1 fruit fly cellular context compared by ENCODE assay signal in the genomic region with DNA sequence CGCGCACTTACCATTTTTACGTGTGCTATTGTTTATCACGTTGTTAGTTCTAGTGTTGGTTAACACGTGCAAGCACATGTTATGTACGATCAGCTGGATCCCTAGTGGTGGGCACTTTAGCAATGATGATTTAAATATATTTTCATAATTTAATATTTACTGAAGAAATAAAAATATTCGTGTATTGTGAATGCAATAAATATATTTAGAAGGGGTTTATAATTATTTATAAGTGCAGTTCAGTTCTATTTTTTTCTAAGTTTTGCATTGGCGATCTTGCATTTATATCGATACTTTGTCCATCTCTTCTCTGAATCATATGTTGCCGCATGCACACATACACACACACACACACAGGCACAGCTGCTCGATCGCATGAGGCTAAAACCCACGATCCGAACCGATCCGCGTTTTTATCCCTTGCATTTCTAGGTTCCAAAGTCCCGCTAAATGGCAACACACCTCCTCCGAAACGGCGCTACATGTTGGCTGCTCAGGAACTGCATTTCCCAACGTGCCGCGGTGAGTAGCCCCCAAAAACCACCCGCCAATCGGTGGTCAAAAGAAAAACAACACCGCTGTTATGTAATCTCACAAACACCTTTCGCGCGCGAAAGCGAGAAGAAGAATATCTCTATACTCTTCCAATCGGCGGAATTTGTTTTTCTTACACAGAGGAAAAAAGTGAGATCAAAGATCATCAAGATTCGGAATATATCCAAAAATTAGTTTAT.
A peak's percentile ranks its signal among the peaks of the same experiment; 100 is the strongest.
TF ChIP-seq lines count a peak whose summit lies in the region.

TSS of gene CG15027 (minus strand) at position 51 of the 734 bp plus-strand sequence.
TSS of gene Dbct (plus strand) at position 349 of the 734 bp plus-strand sequence.

TF ChIP-seq in whole organism, embryonic, 481 proteins besides CTCF, POLR2A, EP300 and RAD21 (continued from another document and continues in another):
- TF ChIP-seq Awh (GFP tag; IDR thresholded peaks at IDR 0.05; lab: Robert Waterston, UW) (0 out of 2 replicates have a peak, but pooled peaks have one; percentile 35), Hr78 (GFP tag; optimal IDR thresholded peaks at IDR 0.05; lab: Kevin White, UChicago) (no peak), HmgZ (tag; optimal IDR thresholded peaks at IDR 0.05; lab: Kevin White, UChicago) (peak; percentile 84), zf30C (GFP tag; optimal IDR thresholded peaks at IDR 0.05; lab: Kevin White, UChicago) (peak; percentile 89), crol (GFP tag; IDR thresholded peaks at IDR 0.05; lab: Robert Waterston, UW) (no peak), Six4 (GFP tag; optimal IDR thresholded peaks at IDR 0.05; lab: Kevin White, UChicago) (peak; percentile 53), MESR4 (GFP tag; optimal IDR thresholded peaks at IDR 0.05; lab: Kevin White, UChicago) (peak; percentile 74), CG16813 (GFP tag; IDR thresholded peaks at IDR 0.05; lab: Robert Waterston, UW; ENCODE audit: partially characterized antibody) (peak; percentile 78), run (tag; optimal IDR thresholded peaks at IDR 0.05; lab: Kevin White, UChicago) (no peak), Ets97D (GFP tag; optimal IDR thresholded peaks at IDR 0.05; lab: Kevin White, UChicago) (no peak), CG4404 (GFP tag; IDR thresholded peaks at IDR 0.05; lab: Robert Waterston, UW) (peak; percentile 59), CG9932 (GFP tag; IDR thresholded peaks at IDR 0.05; lab: Robert Waterston, UW) (peak; percentile 82), CG15011 (GFP tag; optimal IDR thresholded peaks at IDR 0.05; lab: Kevin White, UChicago) (peak; percentile 41), cad (GFP tag; optimal IDR thresholded peaks at IDR 0.05; lab: Kevin White, UChicago) (no peak), CHES-1-like (GFP tag; optimal IDR thresholded peaks at IDR 0.05; lab: Kevin White, UChicago) (peak; percentile 16), esg (GFP tag; conservative IDR thresholded peaks at IDR 0.05; lab: Robert Waterston, UW) (peak; percentile 44), ssp (GFP tag; IDR thresholded peaks at IDR 0.05; lab: Robert Waterston, UW) (peak; percentile 52), CG5953 (GFP tag; IDR thresholded peaks at IDR 0.05; lab: Robert Waterston, UW) (no peak), gcm2 (GFP tag; optimal IDR thresholded peaks at IDR 0.05; lab: Kevin White, UChicago) (no peak), Atf6 (GFP tag; IDR thresholded peaks at IDR 0.05; lab: Robert Waterston, UW) (peak; percentile 49), CG14441 (GFP tag; IDR thresholded peaks at IDR 0.05; lab: Robert Waterston, UW) (peak; percentile 67), vvl (GFP tag; IDR thresholded peaks at IDR 0.05; lab: Robert Waterston, UW) (peak; percentile 78), cg (GFP tag; optimal IDR thresholded peaks at IDR 0.05; lab: Kevin White, UChicago) (peak; percentile 83), ems (GFP tag; optimal IDR thresholded peaks at IDR 0.05; lab: Kevin White, UChicago) (no peak), CG14667 (GFP tag; IDR thresholded peaks at IDR 0.05; lab: Robert Waterston, UW) (0 out of 2 replicates have a peak, but pooled peaks have one; percentile 27), otp (GFP tag; IDR thresholded peaks at IDR 0.05; lab: Robert Waterston, UW) (no peak), CG10267 (tag; optimal IDR thresholded peaks at IDR 0.05; lab: Kevin White, UChicago) (peak; percentile 92), Meics (GFP tag; optimal IDR thresholded peaks at IDR 0.05; lab: Kevin White, UChicago) (peak; percentile 42), CG17802 (tag; optimal IDR thresholded peaks at IDR 0.05; lab: Kevin White, UChicago) (no peak), jing (GFP tag; optimal IDR thresholded peaks at IDR 0.05; lab: Kevin White, UChicago) (no peak), Nf-YC (tag; optimal IDR thresholded peaks at IDR 0.05; lab: Kevin White, UChicago) (peak; percentile 76), croc (GFP tag; conservative IDR thresholded peaks at IDR 0.05; lab: Robert Waterston, UW) (peak; percentile 45), mld (GFP tag; IDR thresholded peaks at IDR 0.05; lab: Robert Waterston, UW; ENCODE audit: partially characterized antibody) (0 out of 3 replicates have a peak, but pooled peaks have one; percentile 49), CG18262 (tag; optimal IDR thresholded peaks at IDR 0.05; lab: Kevin White, UChicago) (peak; percentile 56), CG32767 (GFP tag; IDR thresholded peaks at IDR 0.05; lab: Robert Waterston, UW) (peak; percentile 68; the same call in 1 of the 2 replicates), CG30431 (GFP tag; optimal IDR thresholded peaks at IDR 0.05; lab: Kevin White, UChicago) (peak; percentile 12), dm (GFP tag; optimal IDR thresholded peaks at IDR 0.05; lab: Kevin White, UChicago) (peak; percentile 55), cas (GFP tag; IDR thresholded peaks at IDR 0.05; lab: Robert Waterston, UW) (no peak), D19A (tag; optimal IDR thresholded peaks at IDR 0.05; lab: Kevin White, UChicago) (peak; percentile 50), Ssrp (tag; optimal IDR thresholded peaks at IDR 0.05; lab: Kevin White, UChicago) (peak; percentile 61), CG10147 (GFP tag; optimal IDR thresholded peaks at IDR 0.05; lab: Kevin White, UChicago) (peak; percentile 55), sc (optimal IDR thresholded peaks at IDR 0.05; lab: Kevin White, UChicago) (no peak), sc (GFP tag; optimal IDR thresholded peaks at IDR 0.05; lab: Kevin White, UChicago) (no peak), Sry-β (GFP tag; optimal IDR thresholded peaks at IDR 0.05; lab: Kevin White, UChicago) (no peak), CG11456 (GFP tag; IDR thresholded peaks at IDR 0.05; lab: Robert Waterston, UW) (peak; percentile 66; the same call in 1 of the 3 replicates), gem (tag; optimal IDR thresholded peaks at IDR 0.05; lab: Kevin White, UChicago) (peak; percentile 82), gfzf (GFP tag; optimal IDR thresholded peaks at IDR 0.05; lab: Kevin White, UChicago) (no peak), nom (GFP tag; optimal IDR thresholded peaks at IDR 0.05; lab: Kevin White, UChicago) (peak; percentile 36), chif (GFP tag; optimal IDR thresholded peaks at IDR 0.05; lab: Kevin White, UChicago) (peak in 1 of 2 experiments; percentile 5), h (optimal IDR thresholded peaks at IDR 0.05; lab: Kevin White, UChicago) (no peak), mirr (GFP tag; optimal IDR thresholded peaks at IDR 0.05; lab: Kevin White, UChicago) (no peak), kay (GFP tag; optimal IDR thresholded peaks at IDR 0.05; lab: Kevin White, UChicago) (peak; percentile 85), jigr1 (GFP tag; IDR thresholded peaks at IDR 0.05; lab: Robert Waterston, UW) (no peak), grn (GFP tag; optimal IDR thresholded peaks at IDR 0.05; lab: Kevin White, UChicago) (no peak), bsh (GFP tag; optimal IDR thresholded peaks at IDR 0.05; lab: Kevin White, UChicago) (peak in 1 of 2 experiments; percentile 69), CG18764 (GFP tag; optimal IDR thresholded peaks at IDR 0.05; lab: Kevin White, UChicago) (peak; percentile 52), CG34224 (GFP tag; IDR thresholded peaks at IDR 0.05; lab: Robert Waterston, UW; ENCODE audit: partially characterized antibody) (peak; percentile 73; the same call in 2 of the 3 replicates), chinmo (GFP tag; IDR thresholded peaks at IDR 0.05; lab: Robert Waterston, UW; ENCODE audit: partially characterized antibody) (0 out of 4 replicates have a peak, but pooled peaks have one; percentile 62), CG6765 (GFP tag; optimal IDR thresholded peaks at IDR 0.05; lab: Kevin White, UChicago) (peak; percentile 27), CG6689 (GFP tag; IDR thresholded peaks at IDR 0.05; lab: Robert Waterston, UW) (peak; percentile 60; the same call in 1 of the 2 replicates), CG8290 (GFP tag; optimal IDR thresholded peaks at IDR 0.05; lab: Kevin White, UChicago) (peak; percentile 57), CG8290 (tag; optimal IDR thresholded peaks at IDR 0.05; lab: Kevin White, UChicago) (peak in 1 of 2 experiments; percentile 41), CG6654 (GFP tag; optimal IDR thresholded peaks at IDR 0.05; lab: Kevin White, UChicago) (no peak), Nf-YA (GFP tag; IDR thresholded peaks at IDR 0.05; lab: Robert Waterston, UW) (peak; percentile 18; the same call in 1 of the 2 replicates), lov (optimal IDR thresholded peaks at IDR 0.05; lab: Kevin White, UChicago) (no peak), lov (GFP tag; IDR thresholded peaks at IDR 0.05; lab: Robert Waterston, UW) (no peak), CG32532 (GFP tag; IDR thresholded peaks at IDR 0.05; lab: Robert Waterston, UW) (peak; percentile 71), trem (tag; optimal IDR thresholded peaks at IDR 0.05; lab: Kevin White, UChicago) (peak; percentile 76), HLH54F (GFP tag; optimal IDR thresholded peaks at IDR 0.05; lab: Kevin White, UChicago) (no peak), gsb-n (tag; optimal IDR thresholded peaks at IDR 0.05; lab: Kevin White, UChicago) (peak; percentile 39), bowl (GFP tag; IDR thresholded peaks at IDR 0.05; lab: Robert Waterston, UW) (no peak), Lpt (GFP tag; optimal IDR thresholded peaks at IDR 0.05; lab: Kevin White, UChicago) (no peak), CG9797 (GFP tag; optimal IDR thresholded peaks at IDR 0.05; lab: Kevin White, UChicago) (no peak), Fer3 (tag; optimal IDR thresholded peaks at IDR 0.05; lab: Kevin White, UChicago) (peak; percentile 56), CG6683 (GFP tag; optimal IDR thresholded peaks at IDR 0.05; lab: Kevin White, UChicago) (no peak), al (GFP tag; IDR thresholded peaks at IDR 0.05; lab: Robert Waterston, UW) (peak; percentile 64), odd (GFP tag; optimal IDR thresholded peaks at IDR 0.05; lab: Kevin White, UChicago) (no peak), gsb (GFP tag; IDR thresholded peaks at IDR 0.05; lab: Robert Waterston, UW) (no peak), NK7.1 (GFP tag; optimal IDR thresholded peaks at IDR 0.05; lab: Kevin White, UChicago) (no peak), CG7963 (GFP tag; IDR thresholded peaks at IDR 0.05; lab: Robert Waterston, UW; ENCODE audit: partially characterized antibody) (no peak), Trl (optimal IDR thresholded peaks at IDR 0.05; lab: Kevin White, UChicago) (no peak), Trl (GFP tag; optimal IDR thresholded peaks at IDR 0.05; lab: Kevin White, UChicago) (no peak), chm (GFP tag; IDR thresholded peaks at IDR 0.05; lab: Robert Waterston, UW) (no peak), CkIIα-i1 (GFP tag; IDR thresholded peaks at IDR 0.05; lab: Robert Waterston, UW) (no peak), Rx (GFP tag; IDR thresholded peaks at IDR 0.05; lab: Robert Waterston, UW) (no peak; the same call in 1 of the 2 replicates), Optix (GFP tag; IDR thresholded peaks at IDR 0.05; lab: Robert Waterston, UW) (no peak), btn (GFP tag; optimal IDR thresholded peaks at IDR 0.05; lab: Kevin White, UChicago) (no peak), CG13775 (GFP tag; optimal IDR thresholded peaks at IDR 0.05; lab: Kevin White, UChicago) (peak; percentile 68), kni (GFP tag; optimal IDR thresholded peaks at IDR 0.05; lab: Kevin White, UChicago) (no peak), CG1832 (GFP tag; optimal IDR thresholded peaks at IDR 0.05; lab: Kevin White, UChicago) (peak; percentile 69), CG10959 (GFP tag; IDR thresholded peaks at IDR 0.05; lab: Robert Waterston, UW) (0 out of 2 replicates have a peak, but pooled peaks have one; percentile 25), unc-4 (GFP tag; IDR thresholded peaks at IDR 0.05; lab: Robert Waterston, UW; ENCODE audit: partially characterized antibody) (peak; percentile 69), CG8478 (optimal IDR thresholded peaks at IDR 0.05; lab: Kevin White, UChicago) (no peak), Rfx (GFP tag; IDR thresholded peaks at IDR 0.05; lab: Robert Waterston, UW) (peak; percentile 72), CG7357 (GFP tag; IDR thresholded peaks at IDR 0.05; lab: Robert Waterston, UW) (0 out of 3 replicates have a peak, but pooled peaks have one; percentile 35), luna (GFP tag; optimal IDR thresholded peaks at IDR 0.05; lab: Kevin White, UChicago) (no peak), Eip74EF (GFP tag; optimal IDR thresholded peaks at IDR 0.05; lab: Kevin White, UChicago) (no peak), Fer1 (GFP tag; optimal IDR thresholded peaks at IDR 0.05; lab: Kevin White, UChicago) (peak; percentile 38), ERR (GFP tag; optimal IDR thresholded peaks at IDR 0.05; lab: Kevin White, UChicago) (no peak), Hmr (GFP tag; optimal IDR thresholded peaks at IDR 0.05; lab: Kevin White, UChicago) (peak; percentile 54), CG16863 (GFP tag; optimal IDR thresholded peaks at IDR 0.05; lab: Kevin White, UChicago) (no peak), grau (tag; optimal IDR thresholded peaks at IDR 0.05; lab: Kevin White, UChicago) (peak; percentile 73), wor (GFP tag; IDR thresholded peaks at IDR 0.05; lab: Robert Waterston, UW) (peak; percentile 49; the same call in 1 of the 2 replicates), CG10543 (GFP tag; optimal IDR thresholded peaks at IDR 0.05; lab: Kevin White, UChicago) (peak; percentile 79), CG14965 (GFP tag; optimal IDR thresholded peaks at IDR 0.05; lab: Kevin White, UChicago; ENCODE audit: borderline replicate concordance) (no peak), seq (GFP tag; IDR thresholded peaks at IDR 0.05; lab: Robert Waterston, UW) (no peak), Stat92E (GFP tag; optimal IDR thresholded peaks at IDR 0.05; lab: Kevin White, UChicago) (no peak), CG2678 (tag; optimal IDR thresholded peaks at IDR 0.05; lab: Kevin White, UChicago) (peak; percentile 75), CG10209 (GFP tag; optimal IDR thresholded peaks at IDR 0.05; lab: Kevin White, UChicago) (peak; percentile 50), CG12071 (GFP tag; optimal IDR thresholded peaks at IDR 0.05; lab: Kevin White, UChicago) (no peak), CG5245 (GFP tag; optimal IDR thresholded peaks at IDR 0.05; lab: Kevin White, UChicago) (peak; percentile 16), HmgD (GFP tag; optimal IDR thresholded peaks at IDR 0.05; lab: Kevin White, UChicago) (no peak), CG2202 (tag; optimal IDR thresholded peaks at IDR 0.05; lab: Kevin White, UChicago) (peak; percentile 33), Fer2 (tag; optimal IDR thresholded peaks at IDR 0.05; lab: Kevin White, UChicago) (peak; percentile 42), emc (GFP tag; optimal IDR thresholded peaks at IDR 0.05; lab: Kevin White, UChicago) (no peak), tio (GFP tag; optimal IDR thresholded peaks at IDR 0.05; lab: Kevin White, UChicago) (peak; percentile 24), Abd-B (GFP tag; optimal IDR thresholded peaks at IDR 0.05; lab: Kevin White, UChicago) (peak; percentile 48), CG7556 (GFP tag; optimal IDR thresholded peaks at IDR 0.05; lab: Kevin White, UChicago) (peak; percentile 43), eyg (GFP tag; optimal IDR thresholded peaks at IDR 0.05; lab: Kevin White, UChicago) (no peak), CG13296 (GFP tag; optimal IDR thresholded peaks at IDR 0.05; lab: Kevin White, UChicago) (peak; percentile 38), CG12236 (GFP tag; optimal IDR thresholded peaks at IDR 0.05; lab: Kevin White, UChicago) (no peak)
